Fruit fly (Drosophila melanogaster) whole organism, embryonic: Measurements from ENCODE around the gene lectin-28C.
A peak's percentile ranks its signal among the peaks of the same experiment; 100 is the strongest.

Experiments used
- Bteb2 ChIP-seq: fragments of 200-800 bp; sonication (Bioruptor generic); optimal IDR thresholded peaks from 2 replicates; lab custom pipeline; 2016; ENCODE audit warnings: missing biosample characterization, missing genetic modification characterization
- CG11560 ChIP-seq: fragments of 200-800 bp; sonication (Bioruptor generic); IDR thresholded peaks from 3 replicates; pipeline ENCODE4 v1.3.6; 2022; ENCODE audit warnings: missing biosample characterization, missing genetic modification characterization
- CG11695 ChIP-seq: fragments of 200-800 bp; sonication (Bioruptor generic); IDR thresholded peaks from 3 replicates; pipeline ENCODE4 v1.3.6; 2022; ENCODE audit warnings: missing biosample characterization, missing genetic modification characterization
- CG12071 ChIP-seq: fragments of 200-800 bp; sonication (Bioruptor generic); optimal IDR thresholded peaks from 3 replicates; lab custom pipeline; 2018; ENCODE audit warnings: missing biosample characterization, mild to moderate bottlenecking, missing genetic modification characterization
- CG12155 ChIP-seq: fragments of 200-800 bp; sonication (Bioruptor generic); optimal IDR thresholded peaks from 3 replicates; lab custom pipeline; 2016; ENCODE audit warnings: missing biosample characterization, missing genetic modification characterization
- CG13424 ChIP-seq: fragments of 200-800 bp; sonication (Bioruptor generic); optimal IDR thresholded peaks from 2 replicates; lab custom pipeline; 2019; ENCODE audit warnings: missing biosample characterization, mild to moderate bottlenecking, missing genetic modification characterization, moderate library complexity
- CG13775 ChIP-seq: fragments of 200-800 bp; sonication (Bioruptor generic); optimal IDR thresholded peaks from 3 replicates; lab custom pipeline; 2017; ENCODE audit warnings: missing biosample characterization, mild to moderate bottlenecking, missing genetic modification characterization
- CG14710 ChIP-seq: fragments of 200-800 bp; sonication (Bioruptor generic); optimal IDR thresholded peaks from 3 replicates; lab custom pipeline; 2019; ENCODE audit warnings: missing biosample characterization, mild to moderate bottlenecking, missing genetic modification characterization, moderate library complexity
- CG15011 ChIP-seq: fragments of 200-800 bp; sonication (Bioruptor generic); optimal IDR thresholded peaks from 3 replicates; lab custom pipeline; 2018; ENCODE audit warnings: missing biosample characterization, mild to moderate bottlenecking, missing genetic modification characterization
- CG15269 ChIP-seq: fragments of 200-800 bp; sonication (Bioruptor generic); optimal IDR thresholded peaks from 2 replicates; lab custom pipeline; 2018; ENCODE audit warnings: missing biosample characterization, mild to moderate bottlenecking, missing genetic modification characterization, moderate library complexity
- CG16863 ChIP-seq: fragments of 200-800 bp; sonication (Bioruptor generic); optimal IDR thresholded peaks from 3 replicates; lab custom pipeline; 2016; ENCODE audit warnings: missing biosample characterization, missing genetic modification characterization
- CG17361 ChIP-seq: fragments of 200-800 bp; sonication (Bioruptor generic); IDR thresholded peaks from 3 replicates; pipeline ENCODE4 v1.3.6; 2022; ENCODE audit warnings: missing biosample characterization, missing genetic modification characterization
- CG1832 ChIP-seq: fragments of 200-800 bp; sonication (Bioruptor generic); optimal IDR thresholded peaks from 2 replicates; lab custom pipeline; 2017; ENCODE audit warnings: missing biosample characterization, mild to moderate bottlenecking, missing genetic modification characterization, inconsistent platforms
- CG2199 ChIP-seq: fragments of 200-800 bp; sonication (Bioruptor generic); IDR thresholded peaks from 3 replicates; pipeline ENCODE4 v1.3.6; 2022; ENCODE audit warnings: missing biosample characterization, missing genetic modification characterization
- CG31441 ChIP-seq: fragments of 200-800 bp; sonication (Bioruptor generic); IDR thresholded peaks from 2 replicates; pipeline ENCODE4 v1.3.6; 2022; ENCODE audit warnings: missing biosample characterization, missing genetic modification characterization
- CG3407 ChIP-seq: fragments of 200-800 bp; sonication (Bioruptor generic); optimal IDR thresholded peaks from 2 replicates; lab custom pipeline; 2018; ENCODE audit warnings: missing biosample characterization, mild to moderate bottlenecking, missing genetic modification characterization
- CG34422 ChIP-seq: fragments of 200-800 bp; sonication (Bioruptor generic); IDR thresholded peaks from 3 replicates; pipeline ENCODE4 v1.3.6; 2022; ENCODE audit warnings: missing biosample characterization, missing genetic modification characterization
- CG4328 ChIP-seq: fragments of 200-800 bp; sonication (Bioruptor generic); optimal IDR thresholded peaks from 3 replicates; lab custom pipeline; 2017; ENCODE audit warnings: missing biosample characterization, missing genetic modification reagents, missing genetic modification characterization
- CG8281 ChIP-seq: fragments of 200-800 bp; sonication (Bioruptor generic); optimal IDR thresholded peaks from 2 replicates; lab custom pipeline; 2018; ENCODE audit warnings: missing biosample characterization, mild to moderate bottlenecking, missing genetic modification characterization, moderate library complexity
- CG8388 ChIP-seq: fragments of 200-800 bp; sonication (Bioruptor generic); optimal IDR thresholded peaks from 2 replicates; lab custom pipeline; 2019; ENCODE audit warnings: missing biosample characterization, mild to moderate bottlenecking, missing genetic modification characterization, moderate library complexity
- CG8478 ChIP-seq: fragments of >200 bp; optimal IDR thresholded peaks from 2 replicates; lab custom pipeline; 2018
- CG9817 ChIP-seq: fragments of 200-800 bp; sonication (Bioruptor generic); optimal IDR thresholded peaks from 2 replicates; lab custom pipeline; 2018; ENCODE audit warnings: missing biosample characterization, mild to moderate bottlenecking, missing genetic modification characterization, moderate library complexity
- Ets65A ChIP-seq: fragments of 200-800 bp; sonication (Bioruptor generic); peaks from one replicate; lab custom pipeline; 2016; ENCODE audit warnings: missing biosample characterization, missing genetic modification characterization
- Fer3 ChIP-seq: fragments of 200-800 bp; sonication (Bioruptor generic); optimal IDR thresholded peaks from 2 replicates; lab custom pipeline; 2018; ENCODE audit warnings: missing biosample characterization, mild to moderate bottlenecking, missing genetic modification characterization, moderate library complexity
- Hr51 ChIP-seq, 2 experiments: fragments of 200-800 bp; sonication (Bioruptor generic); optimal IDR thresholded peaks; 2 replicates in 1 of 2; 3 replicates in 1 of 2; lab custom pipeline; 2016 to 2018; ENCODE audit warnings: missing biosample characterization in 2 of 2, missing genetic modification characterization in 2 of 2, mild to moderate bottlenecking in 1 of 2, moderate library complexity in 1 of 2
- Neu2 ChIP-seq: fragments of 200-800 bp; sonication (Bioruptor generic); optimal IDR thresholded peaks from 3 replicates; lab custom pipeline; 2016; ENCODE audit warnings: missing biosample characterization, missing genetic modification characterization, borderline replicate concordance
- Xbp1 ChIP-seq: fragments of 200-800 bp; sonication (Bioruptor generic); optimal IDR thresholded peaks from 3 replicates; lab custom pipeline; 2016; ENCODE audit warnings: missing biosample characterization, mild to moderate bottlenecking, missing genetic modification characterization
- YL-1 ChIP-seq: fragments of 200-800 bp; sonication (Bioruptor generic); optimal IDR thresholded peaks from 3 replicates; lab custom pipeline; 2017; ENCODE audit warnings: missing biosample characterization, mild to moderate bottlenecking, missing genetic modification characterization
- abd-A ChIP-seq: fragments of 200-800 bp; sonication (Bioruptor generic); optimal IDR thresholded peaks from 3 replicates; lab custom pipeline; 2019; ENCODE audit warnings: missing biosample characterization, mild to moderate bottlenecking, missing genetic modification characterization, moderate library complexity
- az2 ChIP-seq: fragments of 200-800 bp; sonication (Bioruptor generic); optimal IDR thresholded peaks from 3 replicates; lab custom pipeline; 2016; ENCODE audit warnings: missing biosample characterization, missing genetic modification characterization
- bsh ChIP-seq, 2 experiments: fragments of 200-800 bp; sonication (Bioruptor generic); optimal IDR thresholded peaks; 2 replicates each; lab custom pipeline; 2017 to 2018; ENCODE audit warnings: mild to moderate bottlenecking in 2 of 2, missing biosample characterization in 2 of 2, missing genetic modification characterization in 2 of 2, moderate library complexity in 1 of 2
- cato ChIP-seq: fragments of 200-800 bp; sonication (Bioruptor generic); optimal IDR thresholded peaks from 2 replicates; lab custom pipeline; 2016; ENCODE audit warnings: missing biosample characterization, missing genetic modification characterization, borderline replicate concordance
- chm ChIP-seq: fragments of 200-800 bp; sonication (Bioruptor generic); IDR thresholded peaks from 2 replicates; pipeline ENCODE4 v1.3.6; 2022; ENCODE audit warnings: missing biosample characterization, missing genetic modification characterization
- grau ChIP-seq: fragments of 200-800 bp; optimal IDR thresholded peaks from 3 replicates; lab custom pipeline; 2019; ENCODE audit warnings: missing biosample characterization, mild to moderate bottlenecking, missing genetic modification characterization, moderate library complexity
- gro ChIP-seq: fragments of 200-800 bp; sonication (Bioruptor generic); optimal IDR thresholded peaks from 2 replicates; lab custom pipeline; 2016; ENCODE audit warnings: missing biosample characterization, missing genetic modification characterization
- hkb ChIP-seq, 2 experiments: fragments of 200-800 bp in 1 of 2; fragments of >200 bp in 1 of 2; sonication (Bioruptor generic) in 1 of 2; IDR thresholded peaks in 1 of 2; optimal IDR thresholded peaks in 1 of 2; 2 replicates each; pipeline versions ENCODE4 v1.3.6 to Lab custom; 2017 to 2022; ENCODE audit warnings: missing biosample characterization in 1 of 2, missing genetic modification characterization in 1 of 2
- insv ChIP-seq, 2 experiments: fragments of 200-800 bp; sonication (Bioruptor generic); optimal IDR thresholded peaks; 3 replicates each; lab custom pipeline; 2016 to 2018; ENCODE audit warnings: missing biosample characterization in 2 of 2, missing genetic modification characterization in 2 of 2
- jigr1 ChIP-seq: fragments of 200-800 bp; sonication (Bioruptor generic); IDR thresholded peaks from 3 replicates; pipeline ENCODE4 v1.3.6; 2022; ENCODE audit warnings: missing biosample characterization, missing genetic modification characterization
- knrl ChIP-seq: fragments of 200-800 bp; sonication (Bioruptor generic); IDR thresholded peaks from 3 replicates; pipeline ENCODE4 v1.3.6; 2022; ENCODE audit warnings: missing biosample characterization, missing genetic modification characterization; ENCODE audit not compliant: partially characterized antibody
- lmd ChIP-seq: fragments of 200-800 bp; sonication (Bioruptor generic); IDR thresholded peaks from 2 replicates; pipeline ENCODE4 v1.3.6; 2022; ENCODE audit warnings: missing biosample characterization, missing genetic modification characterization
- nau ChIP-seq: fragments of 200-800 bp; sonication (Bioruptor generic); optimal IDR thresholded peaks from 3 replicates; lab custom pipeline; 2017; ENCODE audit warnings: missing biosample characterization, mild to moderate bottlenecking, missing genetic modification characterization, missing genetic modification reagents
- pan ChIP-seq, 4 experiments: fragments of >200 bp in 3 of 4; fragments of 200-800 bp in 1 of 4; sonication (Bioruptor generic) in 1 of 4; optimal IDR thresholded peaks in 3 of 4; IDR thresholded peaks in 1 of 4; 2 replicates each; pipeline versions ENCODE4 v1.3.6 to Lab custom; 2017 to 2022; ENCODE audit warnings: missing biosample characterization in 2 of 4, missing genetic modification characterization in 2 of 4, mixed read lengths in 1 of 4
- phol ChIP-seq: fragments of 200-800 bp; sonication (Bioruptor generic); optimal IDR thresholded peaks from 3 replicates; lab custom pipeline; 2018; ENCODE audit warnings: missing biosample characterization, mild to moderate bottlenecking, missing genetic modification characterization, moderate library complexity
- row ChIP-seq: fragments of 200-800 bp; sonication (Bioruptor generic); IDR thresholded peaks from 3 replicates; pipeline ENCODE4 v1.3.6; 2022; ENCODE audit warnings: missing biosample characterization, missing genetic modification characterization
- sens ChIP-seq: fragments of 200-800 bp; sonication (Bioruptor generic); peaks from one replicate; lab custom pipeline; 2016; ENCODE audit warnings: missing biosample characterization, missing genetic modification characterization
- tgo ChIP-seq: fragments of 200-800 bp; sonication (Bioruptor generic); IDR thresholded peaks from 3 replicates; pipeline ENCODE4 v1.3.6; 2022; ENCODE audit warnings: missing biosample characterization, missing genetic modification characterization
- trem ChIP-seq: fragments of 200-800 bp; optimal IDR thresholded peaks from 3 replicates; lab custom pipeline; 2019; ENCODE audit warnings: missing biosample characterization, mild to moderate bottlenecking, missing genetic modification characterization, moderate library complexity
- twi ChIP-seq: fragments of 200-800 bp; optimal IDR thresholded peaks from 2 replicates; lab custom pipeline; 2019; ENCODE audit warnings: missing biosample characterization, mild to moderate bottlenecking, missing genetic modification characterization, moderate library complexity

lectin-28C gene

DNA sequence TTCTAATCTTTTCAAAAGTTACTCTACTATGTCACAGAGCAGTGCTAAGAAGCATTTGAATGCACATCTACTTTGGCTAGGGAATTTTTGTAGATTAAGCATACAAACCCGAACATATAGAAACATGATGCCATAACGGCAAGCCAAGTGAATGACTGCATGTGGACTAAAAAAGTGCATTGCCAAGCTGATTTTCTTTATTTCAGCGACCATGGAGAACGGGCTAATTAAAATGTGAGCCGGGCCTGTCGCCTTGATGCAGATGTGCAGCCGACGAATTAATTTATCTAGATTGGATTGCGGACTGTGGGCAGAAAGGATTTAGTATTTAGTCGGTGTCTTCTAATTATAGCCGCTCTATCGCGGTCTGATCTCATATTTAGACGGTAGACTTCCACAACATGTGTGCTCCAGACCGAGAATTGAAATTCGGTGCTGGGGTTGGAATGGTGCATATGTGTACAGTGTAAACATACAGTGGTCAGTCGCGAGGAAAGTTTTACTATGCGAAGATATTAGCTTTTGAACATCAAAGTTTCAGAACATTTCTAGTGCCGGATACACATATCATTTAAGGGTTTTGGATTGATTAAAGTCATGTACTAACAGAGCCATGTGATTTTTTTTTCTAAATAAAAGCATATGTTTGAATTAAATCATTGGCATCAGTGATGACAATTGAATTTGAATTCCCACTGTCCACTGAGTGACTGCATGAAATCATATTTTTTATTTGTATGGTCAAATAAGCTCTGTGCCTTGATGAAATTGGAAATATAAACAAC, 44.1 kb upstream of the lectin-28C start (continued):
- TF ChIP-seq Ets65A (GFP tag; lab: Kevin White, UChicago) = peak; percentile 72
- TF ChIP-seq CG13424 = no peak
- peak; percentile 77; the same call in 2 of the 3 replicates for TF ChIP-seq CG2199 (GFP tag; lab: Robert Waterston, UW)
- peak; percentile 37 for TF ChIP-seq row
- peak in 1 of 2 experiments; percentile 34 for TF ChIP-seq Hr51 (GFP tag; optimal IDR thresholded peaks at IDR 0.05; lab: Kevin White, UChicago)
- TF ChIP-seq cato (GFP tag; lab: Kevin White, UChicago) = no peak
- peak; percentile 56 for TF ChIP-seq grau (tag; lab: Kevin White, UChicago)
- peak; percentile 27 for TF ChIP-seq Xbp1 (GFP tag; lab: Kevin White, UChicago)
- peak; percentile 69 for TF ChIP-seq sens (GFP tag; lab: Kevin White, UChicago)
- TF ChIP-seq CG8388 (GFP tag; lab: Kevin White, UChicago) = peak; percentile 33
- TF ChIP-seq abd-A (tag; lab: Kevin White, UChicago) = no peak
- peak; percentile 0 for TF ChIP-seq trem (tag; lab: Kevin White, UChicago)
- no peak for TF ChIP-seq hkb (optimal IDR thresholded peaks at IDR 0.05; lab: Kevin White, UChicago)
- TF ChIP-seq hkb (GFP tag; IDR thresholded peaks at IDR 0.05; lab: Robert Waterston, UW) = peak; percentile 28; the same call in 1 of the 2 replicates
- TF ChIP-seq az2 (GFP tag; lab: Kevin White, UChicago) = peak; percentile 13
- TF ChIP-seq CG15269 (tag; lab: Kevin White, UChicago) = peak; percentile 36
- TF ChIP-seq phol (tag; lab: Kevin White, UChicago) = peak; percentile 42
- 0 out of 3 replicates have a peak, but pooled peaks have one; percentile 13 for TF ChIP-seq tgo (GFP tag; lab: Robert Waterston, UW)
- TF ChIP-seq chm = no peak
- TF ChIP-seq CG1832 (GFP tag; lab: Kevin White, UChicago) = no peak
- TF ChIP-seq nau (GFP tag; lab: Kevin White, UChicago) = no peak
- no peak for TF ChIP-seq CG12155
- no peak for TF ChIP-seq CG8478 (lab: Kevin White, UChicago)
- TF ChIP-seq CG16863 = no peak
- TF ChIP-seq bsh (GFP tag; optimal IDR thresholded peaks at IDR 0.05; lab: Kevin White, UChicago) = peak in 1 of 2 experiments; percentile 36
- TF ChIP-seq CG34422 = no peak
- no peak for TF ChIP-seq gro (GFP tag; lab: Kevin White, UChicago)
- TF ChIP-seq twi (tag; lab: Kevin White, UChicago) = peak; percentile 99
- 0 out of 2 replicates have a peak, but pooled peaks have one; percentile 10 for TF ChIP-seq CG31441 (GFP tag; lab: Robert Waterston, UW)
- peak; percentile 2 for TF ChIP-seq CG9817 (tag; lab: Kevin White, UChicago)
- peak; percentile 39; the same call in 1 of the 3 replicates for TF ChIP-seq CG17361

DNA sequence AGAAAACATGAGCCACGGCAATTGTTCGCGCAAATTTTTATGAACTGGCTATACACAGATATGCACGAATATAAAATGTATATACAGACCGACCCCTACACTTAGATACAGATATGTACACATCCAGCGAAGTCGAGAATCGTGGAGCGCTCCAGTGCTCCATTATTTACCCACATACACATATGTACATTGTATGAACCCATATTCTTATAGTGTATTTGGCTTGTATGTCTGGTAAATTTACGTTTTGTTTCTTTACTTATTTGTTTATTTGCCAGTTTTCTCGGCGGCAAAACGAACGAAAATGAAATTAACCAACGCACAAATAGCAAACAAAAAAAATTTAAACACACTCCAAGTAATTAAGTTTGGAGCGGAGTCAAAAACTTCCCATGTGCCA, 43.5 kb upstream of the lectin-28C start:
- TF ChIP-seq YL-1 (GFP tag; lab: Kevin White, UChicago) (peak; percentile 10), CG15011 (GFP tag; lab: Kevin White, UChicago) (peak; percentile 48), CG13775 (GFP tag; lab: Kevin White, UChicago) (no peak), CG3407 (GFP tag; lab: Kevin White, UChicago) (peak; percentile 39), nau (GFP tag; lab: Kevin White, UChicago) (peak; percentile 68), CG12071 (GFP tag; lab: Kevin White, UChicago) (peak; percentile 75), jigr1 (GFP tag; lab: Robert Waterston, UW) (no peak), insv (GFP tag; optimal IDR thresholded peaks at IDR 0.05; lab: Kevin White, UChicago) (peak in 1 of 2 experiments; percentile 23), lmd (GFP tag; lab: Robert Waterston, UW) (no peak; the same call in 1 of the 2 replicates), CG8281 (peak; percentile 42), Neu2 (no peak), CG4328 (peak; percentile 85), pan (optimal IDR thresholded peaks at IDR 0.05; lab: Kevin White, UChicago) (no peak), pan (GFP tag; optimal IDR thresholded peaks at IDR 0.05 in 1 of 2, IDR thresholded peaks at IDR 0.05 in 1 of 2) (peak in 1 of 2 experiments; percentile 43), CG11695 (0 out of 3 replicates have a peak, but pooled peaks have one; percentile 24), knrl (GFP tag; lab: Robert Waterston, UW) (no peak), Bteb2 (GFP tag; lab: Kevin White, UChicago) (peak; percentile 25), Fer3 (peak; percentile 71), CG11560 (tag; lab: Robert Waterston, UW) (peak; percentile 15; the same call in 1 of the 3 replicates), CG14710 (tag; lab: Kevin White, UChicago) (peak; percentile 49)
